Fruit fly (Drosophila melanogaster): Measurements from ENCODE around the gene CG43115.

CG43115 gene

DNA sequence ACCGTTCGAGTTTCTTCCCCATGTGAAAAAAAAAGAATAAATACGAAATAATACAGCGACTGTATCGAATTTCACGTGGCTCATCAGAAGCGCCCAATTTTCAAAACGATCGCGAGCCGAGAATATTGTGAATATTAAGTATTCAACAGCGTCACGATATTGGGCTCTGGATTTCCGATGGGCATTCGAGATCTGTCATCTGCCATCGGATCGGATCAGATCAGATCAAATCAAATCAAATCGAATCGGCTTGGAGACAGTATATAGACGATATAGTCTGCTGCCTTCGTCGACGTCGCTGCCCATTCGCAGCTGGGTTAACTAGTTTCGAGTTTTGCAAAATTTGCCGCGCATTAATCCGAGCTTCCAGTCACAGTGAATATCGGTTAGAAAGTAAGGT, 28.4 kb upstream of the CG43115 start:
- TF ChIP-seq Vsx2 (GFP tag; optimal IDR thresholded peaks at IDR 0.05; ENCODE audit: partially characterized antibody) (no peak), brk (GFP tag; optimal IDR thresholded peaks at IDR 0.05) (no peak), GATAd (GFP tag; optimal IDR thresholded peaks at IDR 0.05) (no peak), Hnf4 (GFP tag; optimal IDR thresholded peaks at IDR 0.05) (no peak), Jra (GFP tag; optimal IDR thresholded peaks at IDR 0.05) (no peak), pan (optimal IDR thresholded peaks at IDR 0.05) (no peak), br (GFP tag; optimal IDR thresholded peaks at IDR 0.05) (no peak), dl (GFP tag; optimal IDR thresholded peaks at IDR 0.05; ENCODE audit: insufficient read depth in 1 of 2, partially characterized antibody in 2 of 2) (no peak), jim (GFP tag; optimal IDR thresholded peaks at IDR 0.05) (no peak), fru (GFP tag; optimal IDR thresholded peaks at IDR 0.05) (no peak), woc (GFP tag; optimal IDR thresholded peaks at IDR 0.05) (no peak), usp (GFP tag; optimal IDR thresholded peaks at IDR 0.05) (no peak), dmrt93B (GFP tag; optimal IDR thresholded peaks at IDR 0.05) (no peak), tai (GFP tag; optimal IDR thresholded peaks at IDR 0.05) (no peak), lola (GFP tag; optimal IDR thresholded peaks at IDR 0.05) (no peak), Hr83 (GFP tag; optimal IDR thresholded peaks at IDR 0.05; ENCODE audit: poor library complexity, severe bottlenecking) (no peak), ey (GFP tag; optimal IDR thresholded peaks at IDR 0.05) (no peak), OdsH (GFP tag; optimal IDR thresholded peaks at IDR 0.05) (no peak), Abd-B (GFP tag; optimal IDR thresholded peaks at IDR 0.05) (no peak)

DNA sequence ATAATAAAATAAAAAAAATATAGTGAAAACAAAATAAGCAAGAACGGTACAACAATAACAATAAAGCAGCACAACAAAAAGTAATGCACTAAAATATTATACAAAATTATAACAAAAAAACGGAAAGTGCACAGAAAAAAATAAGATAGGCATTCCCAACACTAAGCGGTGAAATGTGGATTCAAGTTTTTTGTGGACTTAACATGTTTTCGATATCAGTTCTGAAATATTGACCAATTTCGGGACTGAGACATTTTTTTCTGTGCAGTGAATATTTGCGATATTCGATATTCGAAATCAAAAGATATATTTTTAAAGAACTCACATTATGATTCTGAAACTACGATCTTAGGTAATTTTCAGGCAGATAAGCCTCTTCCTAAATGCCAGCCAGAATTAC, 27.9 kb upstream of the CG43115 start:
- TF ChIP-seq dsf (GFP tag; optimal IDR thresholded peaks at IDR 0.05; ENCODE audit: borderline replicate concordance) (no peak), Abd-B (GFP tag; optimal IDR thresholded peaks at IDR 0.05) (no peak), Mio (GFP tag; optimal IDR thresholded peaks at IDR 0.05) (no peak), Dfd (GFP tag; optimal IDR thresholded peaks at IDR 0.05) (no peak), Hr78 (GFP tag; optimal IDR thresholded peaks at IDR 0.05) (no peak), dmrt93B (GFP tag; optimal IDR thresholded peaks at IDR 0.05) (no peak), rgr (GFP tag; optimal IDR thresholded peaks at IDR 0.05) (no peak), sv (GFP tag; optimal IDR thresholded peaks at IDR 0.05) (no peak), CrebA (GFP tag; optimal IDR thresholded peaks at IDR 0.05; ENCODE audit: borderline replicate concordance) (no peak), brk (GFP tag; optimal IDR thresholded peaks at IDR 0.05) (no peak), lola (GFP tag; optimal IDR thresholded peaks at IDR 0.05) (no peak), br (GFP tag; optimal IDR thresholded peaks at IDR 0.05) (no peak), sage (GFP tag; optimal IDR thresholded peaks at IDR 0.05) (no peak)

DNA sequence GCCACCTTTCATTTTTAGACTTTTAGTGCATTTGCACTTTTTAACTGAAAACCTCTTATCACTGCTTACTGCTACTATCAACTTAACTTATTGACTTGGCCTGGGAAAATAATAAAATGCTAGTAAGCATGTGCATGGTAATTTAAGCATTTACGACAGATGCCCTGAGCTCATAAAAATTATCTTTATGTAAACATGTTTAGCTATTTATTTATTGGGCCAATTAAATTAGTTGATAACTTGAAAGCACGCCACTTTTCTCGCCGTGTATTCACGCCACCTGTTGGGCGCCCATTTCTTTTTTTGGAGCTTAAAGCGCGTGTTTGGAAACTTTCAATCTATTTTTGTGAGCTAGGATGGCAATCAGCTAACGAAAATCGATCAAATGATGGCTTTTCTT, 26.0 kb upstream of the CG43115 start:
- no peak for TF ChIP-seq pan (optimal IDR thresholded peaks at IDR 0.05)
- TF ChIP-seq Abd-B (GFP tag; optimal IDR thresholded peaks at IDR 0.05), result no peak
- TF ChIP-seq fru (GFP tag; optimal IDR thresholded peaks at IDR 0.05), result no peak
- TF ChIP-seq CG9705 (GFP tag; optimal IDR thresholded peaks at IDR 0.05), result no peak
- TF ChIP-seq foxo (GFP tag; optimal IDR thresholded peaks at IDR 0.05), result no peak

DNA sequence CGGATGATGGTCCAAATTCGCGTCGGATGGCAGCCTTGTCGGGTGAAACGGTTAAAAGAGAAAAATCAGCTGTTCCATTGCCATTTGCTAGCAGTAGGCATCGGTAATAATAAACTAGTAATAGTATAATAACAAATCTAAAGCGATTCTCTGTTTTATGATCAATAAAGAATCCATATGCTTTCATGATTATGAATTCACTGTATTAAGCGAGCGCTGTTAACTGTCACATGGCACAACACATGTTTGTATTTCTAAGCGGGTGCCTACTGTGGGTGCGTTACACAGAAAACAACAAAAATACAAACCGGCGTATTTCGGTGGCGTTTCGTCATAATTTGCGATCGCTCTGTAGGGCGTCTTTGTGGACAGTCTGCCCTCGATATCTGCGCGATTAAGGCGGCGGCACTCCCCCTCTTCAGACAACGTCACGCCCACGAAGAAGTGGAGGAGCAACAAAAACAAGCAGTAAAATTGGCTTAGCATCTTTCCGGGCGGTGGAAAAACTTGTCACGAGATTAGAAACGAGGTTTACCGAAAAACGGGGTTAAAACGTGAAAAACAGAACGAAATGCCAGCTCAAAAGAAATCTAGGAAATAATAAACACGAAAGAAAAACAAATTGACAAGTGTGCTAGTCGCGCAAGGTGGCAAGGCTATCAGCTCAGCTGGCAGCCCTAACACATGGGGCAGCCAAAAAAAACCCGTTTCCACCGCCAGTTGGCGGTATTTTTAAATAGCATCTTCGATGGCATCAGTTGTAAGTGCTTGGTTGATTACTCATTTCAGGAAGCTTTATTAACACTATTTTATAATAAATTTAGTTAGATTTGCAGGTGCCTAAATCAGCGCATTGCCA, 24.8 kb upstream of the CG43115 start, which contains the start of the genes Nep1 and Mipp2:
Nep1 (plus strand) TSS at position 397 of the 859 bp plus-strand sequence.
Mipp2 (minus strand) TSS at position 663 of the 859 bp plus-strand sequence.
- TF ChIP-seq CrebA (GFP tag; optimal IDR thresholded peaks at IDR 0.05; ENCODE audit: borderline replicate concordance) (no peak), h (GFP tag; optimal IDR thresholded peaks at IDR 0.05) (peak; percentile 31), N (GFP tag; optimal IDR thresholded peaks at IDR 0.05) (no peak), foxo (GFP tag; optimal IDR thresholded peaks at IDR 0.05) (peak in 1 of 2 experiments; percentile 46), Dif (GFP tag; optimal IDR thresholded peaks at IDR 0.05; ENCODE audit: partially characterized antibody) (no peak), lola (GFP tag; optimal IDR thresholded peaks at IDR 0.05) (no peak), ey (GFP tag; optimal IDR thresholded peaks at IDR 0.05) (peak; percentile 14), usp (GFP tag; optimal IDR thresholded peaks at IDR 0.05) (no peak), woc (GFP tag; optimal IDR thresholded peaks at IDR 0.05) (peak; percentile 49), Rel (GFP tag; optimal IDR thresholded peaks at IDR 0.05) (no peak), Rel (tag; optimal IDR thresholded peaks at IDR 0.05) (peak; percentile 49), dmrt93B (GFP tag; optimal IDR thresholded peaks at IDR 0.05) (peak; percentile 6), fru (GFP tag; optimal IDR thresholded peaks at IDR 0.05) (peak; percentile 44), OdsH (GFP tag; optimal IDR thresholded peaks at IDR 0.05) (peak; percentile 1), sage (GFP tag; optimal IDR thresholded peaks at IDR 0.05) (no peak), pan (optimal IDR thresholded peaks at IDR 0.05) (no peak), HLH106 (tag; optimal IDR thresholded peaks at IDR 0.05) (peak; percentile 48), Myc (optimal IDR thresholded peaks at IDR 0.05) (no peak), Sp1 (GFP tag; optimal IDR thresholded peaks at IDR 0.05) (no peak), tai (GFP tag; optimal IDR thresholded peaks at IDR 0.05) (no peak), psq (GFP tag; optimal IDR thresholded peaks at IDR 0.05) (peak; percentile 32), br (GFP tag; optimal IDR thresholded peaks at IDR 0.05) (peak; percentile 19)
